Worm (Caenorhabditis elegans): Measurements from ENCODE around the gene clec-20.

- TF ChIP-seq pha-4 (tag; optimal IDR thresholded peaks at IDR 0.05) (no peak), unc-62 (GFP tag; optimal IDR thresholded peaks at IDR 0.05) (no peak), sptf-1 (tag; optimal IDR thresholded peaks at IDR 0.05) (no peak), nhr-237 (tag; optimal IDR thresholded peaks at IDR 0.05) (no peak), lin-32 (GFP tag; optimal IDR thresholded peaks at IDR 0.05) (no peak), snpc-4 (tag; optimal IDR thresholded peaks at IDR 0.05) (no peak), nhr-2 (tag; optimal IDR thresholded peaks at IDR 0.05) (no peak), blmp-1 (tag; optimal IDR thresholded peaks at IDR 0.05) (no peak)
Observed at ce11 chrII:1607575-1607974, 12.5 kb upstream of the clec-20 start.
